Fruit fly (Drosophila melanogaster) Kc167 (cell line): ENCODE data around the gene AP-1mu.
A peak's percentile ranks its signal among the peaks of the same experiment; 100 is the strongest.

Experiments
- Myc ChIP-seq: fragments of >200 bp; optimal IDR thresholded peaks from 2 replicates; lab custom pipeline; 2017; ENCODE audit warnings: missing external identifiers
- Sin3A ChIP-seq: fragments of >200 bp; optimal IDR thresholded peaks from 2 replicates; lab custom pipeline; 2018; ENCODE audit warnings: missing external identifiers
- h ChIP-seq: fragments of >200 bp; optimal IDR thresholded peaks from 3 replicates; lab custom pipeline; 2018; ENCODE audit warnings: missing external identifiers
- insv ChIP-seq: fragments of >200 bp; optimal IDR thresholded peaks from 3 replicates; lab custom pipeline; 2018; ENCODE audit warnings: missing external identifiers
- psq ChIP-seq: fragments of >200 bp; optimal IDR thresholded peaks from 2 replicates; lab custom pipeline; 2017; ENCODE audit warnings: missing external identifiers
- ttk ChIP-seq: sonication (Bioruptor generic); optimal IDR thresholded peaks from 2 replicates; lab custom pipeline; 2017; ENCODE audit warnings: missing external identifiers

The AP-1mu gene

DNA sequence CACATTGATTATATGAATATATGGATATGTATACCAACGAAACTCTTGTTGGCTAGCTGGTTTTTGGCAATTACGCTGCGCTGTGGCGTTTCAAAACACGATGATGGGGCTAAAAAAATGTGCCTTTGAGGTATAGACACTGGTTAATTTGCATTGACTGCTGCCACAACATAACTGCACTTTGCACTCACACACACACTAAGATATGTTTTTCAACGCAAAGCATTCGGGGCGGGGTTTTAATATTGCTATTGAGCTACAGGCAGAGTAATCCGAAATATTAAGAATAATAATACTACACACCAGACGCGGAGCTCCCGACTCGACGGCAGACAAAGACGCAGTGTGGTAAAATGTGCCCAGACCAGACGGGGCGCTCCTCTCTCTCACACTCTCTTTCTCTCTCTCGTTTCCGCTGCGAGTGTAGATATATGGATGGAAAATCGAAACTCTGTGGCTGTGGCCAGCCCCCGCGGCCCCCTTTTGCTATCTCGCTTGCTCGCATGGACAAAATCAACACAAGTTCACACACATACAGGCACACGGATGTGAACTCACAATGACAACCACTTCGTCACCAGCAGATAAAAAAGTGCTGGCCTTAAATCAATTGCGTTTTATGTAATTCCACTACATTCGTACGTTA lies 8.2 kb downstream of the AP-1mu start:
- TF ChIP-seq insv (peak; percentile 82), psq (lab: Kevin White, UChicago) (no peak), Myc (lab: Kevin White, UChicago) (no peak)

DNA sequence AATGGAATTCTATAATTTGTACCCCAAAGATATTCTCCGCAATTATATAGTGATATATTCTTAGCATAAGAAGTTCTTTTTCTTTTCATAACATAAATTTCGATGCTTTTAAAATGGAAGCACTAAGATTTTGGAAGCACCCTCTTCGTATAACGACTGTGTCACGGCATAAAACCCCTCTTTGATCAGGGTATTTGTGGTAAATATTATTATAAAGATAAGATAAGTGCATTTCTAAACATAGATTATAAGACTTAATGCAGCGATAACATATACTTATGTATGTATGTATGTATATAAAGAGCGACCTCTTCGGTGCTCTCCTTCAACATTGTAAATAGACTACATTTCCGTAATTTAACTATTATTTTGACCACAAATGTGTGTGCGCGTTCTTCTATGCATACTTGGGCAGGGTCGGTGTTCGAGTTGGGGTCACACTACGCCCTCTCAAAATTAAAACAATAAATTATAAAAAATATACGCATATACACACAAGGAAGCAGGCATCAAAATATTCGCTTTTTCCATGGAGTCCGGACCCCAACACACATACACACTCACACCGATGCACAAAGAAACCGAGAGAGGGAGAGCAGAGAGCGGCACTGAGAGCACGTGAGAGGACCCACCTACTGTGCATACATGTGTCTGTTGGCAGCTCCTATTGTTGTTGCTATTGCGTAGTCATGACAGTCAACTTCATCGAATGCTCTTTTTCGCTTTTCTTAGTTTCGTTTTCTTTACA lies 8.9 kb downstream of the AP-1mu start:
- no peak for TF ChIP-seq Sin3A (lab: Kevin White, UChicago)
- no peak for TF ChIP-seq ttk
- no peak for TF ChIP-seq h (lab: Kevin White, UChicago)
- TF ChIP-seq insv = no peak
- TF ChIP-seq Myc (lab: Kevin White, UChicago) = no peak
- no peak for TF ChIP-seq psq (lab: Kevin White, UChicago)

DNA sequence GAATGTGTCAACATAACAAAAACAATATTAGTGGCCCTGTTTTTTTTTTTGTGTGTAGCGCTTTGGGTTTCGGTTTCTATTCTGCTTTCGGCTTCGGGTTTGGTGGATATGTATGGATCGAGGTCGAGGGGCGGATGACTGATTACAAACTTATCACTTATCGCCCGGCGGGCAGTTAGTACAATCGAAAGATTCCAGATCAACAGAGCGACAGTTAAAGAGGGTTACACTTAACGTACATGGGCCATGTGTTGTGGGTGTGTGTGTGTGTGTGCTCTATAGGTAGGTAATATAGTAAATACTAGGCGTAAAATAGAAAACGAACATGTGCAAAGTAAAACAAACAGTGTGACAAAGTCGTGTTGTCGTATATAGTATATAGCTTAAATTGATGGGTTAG lies 10.6 kb downstream of the AP-1mu start:
- TF ChIP-seq psq (lab: Kevin White, UChicago) = no peak
- no peak for TF ChIP-seq insv
- TF ChIP-seq Sin3A (lab: Kevin White, UChicago) = no peak
- TF ChIP-seq h (lab: Kevin White, UChicago) = no peak
- no peak for TF ChIP-seq ttk
- no peak for TF ChIP-seq Myc (lab: Kevin White, UChicago)

DNA sequence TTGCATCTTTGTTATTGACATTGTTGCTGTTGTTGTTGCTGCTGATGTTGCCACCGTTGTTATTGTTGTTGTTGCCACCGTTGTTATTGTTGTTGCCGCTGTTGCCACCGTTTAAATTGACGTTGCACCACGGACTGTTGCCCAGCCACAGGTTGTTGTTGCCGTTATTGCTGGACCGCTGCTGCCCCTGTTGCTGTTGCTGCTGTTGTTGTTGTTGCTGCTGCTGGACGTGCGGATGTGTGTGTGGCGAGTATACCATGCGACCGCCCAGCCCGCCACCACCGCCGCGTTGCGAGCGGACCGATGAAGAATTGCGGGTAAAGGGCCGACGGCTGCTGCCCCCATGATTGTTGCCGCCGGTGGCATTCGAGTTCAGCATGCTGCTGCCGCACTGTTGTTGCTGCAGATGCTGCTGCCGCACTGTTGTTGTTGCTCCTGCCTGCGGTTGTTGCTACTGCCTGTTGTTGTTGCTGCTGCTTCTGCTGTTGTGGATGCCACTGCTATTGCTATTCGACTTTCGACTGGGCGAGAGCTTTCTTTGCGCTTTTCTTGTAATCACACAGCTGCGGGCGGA lies 12.4 kb downstream of the AP-1mu start:
- no peak for TF ChIP-seq Sin3A (lab: Kevin White, UChicago)
- no peak for TF ChIP-seq ttk
- no peak for TF ChIP-seq psq (lab: Kevin White, UChicago)
- TF ChIP-seq Myc (lab: Kevin White, UChicago) = no peak
- TF ChIP-seq h (lab: Kevin White, UChicago) = no peak
- no peak for TF ChIP-seq insv

DNA sequence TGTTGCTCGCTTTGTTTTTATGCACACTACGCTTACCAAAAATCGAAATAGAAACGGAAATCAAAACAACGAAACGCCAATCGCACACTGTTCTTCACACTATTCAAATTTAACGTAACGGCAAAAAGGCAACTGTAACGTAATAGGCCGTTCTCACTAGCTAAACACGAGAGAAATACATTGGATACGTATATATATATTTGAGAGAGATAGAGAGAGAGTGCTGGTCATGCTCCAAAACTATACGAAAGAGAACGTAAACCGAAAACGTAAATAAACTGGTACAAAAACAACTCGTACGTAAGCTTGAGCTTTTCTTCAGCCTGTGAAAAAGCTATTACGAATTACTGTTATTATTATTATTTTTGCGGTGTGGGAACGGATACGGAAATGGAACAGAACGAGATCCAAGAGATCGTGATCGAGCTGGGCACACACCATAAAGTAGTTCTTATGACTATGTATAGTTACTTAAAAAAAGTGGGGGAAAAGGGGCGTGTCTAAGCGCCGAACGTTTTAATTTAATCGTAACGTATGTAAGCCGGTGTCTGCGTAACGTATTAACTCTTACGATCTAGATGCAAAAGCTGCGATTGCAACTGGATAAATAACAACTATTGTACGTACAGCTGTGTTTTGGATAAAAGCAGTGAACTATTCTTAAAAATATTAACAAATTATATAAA lies 15.7 kb downstream of the AP-1mu start:
- TF ChIP-seq h (lab: Kevin White, UChicago) (no peak), ttk (no peak), Myc (lab: Kevin White, UChicago) (no peak), insv (no peak), Sin3A (lab: Kevin White, UChicago) (no peak), psq (lab: Kevin White, UChicago) (no peak)

DNA sequence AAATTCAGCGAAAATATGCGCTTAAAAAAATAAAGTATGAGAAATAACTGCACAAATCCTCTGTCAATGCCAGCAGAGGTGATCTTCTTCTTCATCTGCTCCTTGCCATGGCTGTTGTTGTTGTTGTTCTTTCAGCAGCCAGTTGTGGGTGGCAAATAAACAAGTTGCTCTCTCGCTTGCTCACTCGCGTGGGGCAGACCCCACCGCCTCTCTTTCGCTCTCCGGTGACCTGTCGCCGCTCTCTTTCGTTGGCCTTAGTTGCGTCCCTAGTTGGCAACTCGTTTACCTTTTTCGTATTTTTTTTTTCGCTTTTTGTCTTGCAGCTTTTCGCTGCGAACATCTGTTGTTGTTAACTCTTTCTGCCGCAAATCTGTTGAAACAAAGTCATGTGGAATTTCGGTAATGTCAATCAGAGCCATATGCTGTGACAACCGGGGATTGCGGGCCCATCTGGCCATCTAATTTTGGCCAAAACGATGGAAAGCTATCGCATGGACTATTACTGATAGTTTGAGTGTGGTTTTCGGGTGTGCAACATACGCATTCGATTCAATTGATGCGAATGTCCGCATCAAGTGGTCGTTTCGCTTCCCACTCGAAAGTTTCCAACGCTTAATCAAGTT lies 24.6 kb downstream of the AP-1mu start:
- TF ChIP-seq ttk (no peak), Sin3A (lab: Kevin White, UChicago) (no peak), h (lab: Kevin White, UChicago) (no peak), insv (no peak), Myc (lab: Kevin White, UChicago) (no peak), psq (lab: Kevin White, UChicago) (no peak)

DNA sequence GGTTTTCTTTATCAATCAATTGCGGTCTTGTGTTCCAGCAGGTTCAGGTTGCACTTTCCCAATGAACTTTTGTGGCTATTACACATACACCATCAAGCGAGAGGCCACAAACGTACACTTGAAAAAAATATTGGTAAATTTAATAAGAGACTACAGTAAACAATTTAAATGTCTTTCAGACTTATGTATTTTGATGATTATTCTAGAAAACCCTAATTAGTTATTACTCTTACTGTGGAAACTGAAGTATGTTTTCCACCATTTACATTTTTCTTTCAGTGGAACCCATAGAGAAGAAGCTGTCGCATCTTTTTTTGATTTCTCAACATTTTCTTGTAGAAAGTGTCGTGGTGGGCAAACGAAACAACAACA lies 25.2 kb downstream of the AP-1mu start:
- no peak for TF ChIP-seq Myc (lab: Kevin White, UChicago)
- TF ChIP-seq h (lab: Kevin White, UChicago) = no peak
- TF ChIP-seq insv = no peak
- no peak for TF ChIP-seq psq (lab: Kevin White, UChicago)
- no peak for TF ChIP-seq Sin3A (lab: Kevin White, UChicago)
- TF ChIP-seq ttk = no peak

DNA sequence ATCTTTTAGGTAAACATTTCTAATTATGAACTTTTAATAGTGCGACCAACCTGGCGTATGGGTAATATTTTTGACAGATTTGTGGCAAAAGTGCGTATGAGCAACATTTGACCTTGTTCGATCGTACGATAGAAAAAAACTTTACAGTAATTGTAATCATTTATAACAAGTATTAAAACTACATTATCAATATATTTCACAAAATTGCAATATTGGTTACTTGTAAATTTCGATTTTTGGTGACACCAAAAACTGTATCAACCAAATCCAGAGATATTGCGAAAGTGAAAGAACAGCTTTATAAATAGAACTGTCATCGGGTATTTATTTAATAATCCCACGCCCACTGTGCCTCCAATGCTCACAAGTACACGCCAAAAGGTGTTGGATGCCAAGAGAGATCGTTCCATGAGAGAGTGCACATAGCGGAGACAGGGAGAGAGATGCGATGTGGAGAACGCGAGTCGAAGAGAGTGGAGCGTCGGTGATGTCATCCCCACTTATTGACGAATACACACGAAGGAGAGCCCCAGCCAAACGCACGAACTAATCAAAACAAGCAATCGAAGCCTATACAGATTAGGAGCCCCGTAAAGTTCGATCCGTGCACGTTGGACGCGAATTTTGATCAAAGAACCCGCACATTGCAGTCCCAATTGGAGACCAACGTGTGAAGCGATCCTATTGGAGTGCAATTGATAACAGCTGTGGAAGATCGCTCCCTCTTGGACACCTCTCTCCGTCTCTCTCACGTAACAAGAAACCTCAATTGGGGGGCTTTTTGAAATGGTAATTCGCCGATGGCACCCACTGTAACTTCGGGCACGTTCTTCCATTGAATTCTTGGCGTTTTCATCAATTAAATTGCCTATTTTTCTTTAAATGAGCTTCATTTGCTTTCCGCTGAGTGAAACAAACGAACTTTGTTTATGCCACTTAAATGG lies 25.9 kb downstream of the AP-1mu start:
- no peak for TF ChIP-seq psq (lab: Kevin White, UChicago)
- no peak for TF ChIP-seq insv
- no peak for TF ChIP-seq ttk
- TF ChIP-seq Myc (lab: Kevin White, UChicago) = no peak
- no peak for TF ChIP-seq Sin3A (lab: Kevin White, UChicago)

DNA sequence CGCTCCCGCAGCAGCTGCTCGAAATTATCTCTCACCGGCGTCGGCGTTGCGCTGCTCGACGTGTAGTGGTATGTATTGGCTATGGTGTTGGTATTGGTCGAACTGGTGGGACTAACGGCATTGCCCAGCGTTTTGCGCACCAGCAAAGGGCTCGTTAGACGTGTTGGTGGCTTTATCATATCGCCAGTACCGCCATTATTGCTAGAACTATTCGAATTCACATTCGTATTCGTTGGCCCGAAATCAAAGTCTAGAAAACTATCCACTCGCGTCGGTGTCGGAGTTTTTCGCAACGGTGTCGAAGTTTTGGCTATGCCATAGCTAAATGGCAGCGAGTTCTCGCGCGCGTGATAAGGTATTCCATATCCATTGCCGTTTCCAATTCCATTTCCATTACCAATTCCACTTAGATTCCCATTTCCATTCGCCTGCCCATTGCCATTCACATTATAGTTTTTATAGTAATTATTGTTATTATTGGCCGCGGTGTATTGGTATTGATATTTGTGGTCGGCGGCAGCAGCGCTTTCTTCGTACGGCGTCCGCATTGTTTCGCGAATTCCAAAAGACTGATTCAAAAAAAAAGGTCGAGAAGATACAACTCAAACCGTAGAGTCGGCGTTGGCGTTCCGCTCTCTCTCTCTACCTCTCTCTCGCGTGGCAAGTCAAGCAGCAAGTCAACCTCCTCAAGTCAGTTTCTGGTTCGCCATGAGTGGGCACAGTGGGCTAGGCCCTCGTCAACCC lies 26.7 kb downstream of the AP-1mu start, which contains the start of gene by:
Gene by, minus strand, starts transcription at position 575 of the 744 bp plus-strand sequence.
- no peak for TF ChIP-seq h (lab: Kevin White, UChicago)
- no peak for TF ChIP-seq Sin3A (lab: Kevin White, UChicago)
- no peak for TF ChIP-seq psq (lab: Kevin White, UChicago)
- no peak for TF ChIP-seq ttk
- TF ChIP-seq Myc (lab: Kevin White, UChicago) = no peak
- no peak for TF ChIP-seq insv

DNA sequence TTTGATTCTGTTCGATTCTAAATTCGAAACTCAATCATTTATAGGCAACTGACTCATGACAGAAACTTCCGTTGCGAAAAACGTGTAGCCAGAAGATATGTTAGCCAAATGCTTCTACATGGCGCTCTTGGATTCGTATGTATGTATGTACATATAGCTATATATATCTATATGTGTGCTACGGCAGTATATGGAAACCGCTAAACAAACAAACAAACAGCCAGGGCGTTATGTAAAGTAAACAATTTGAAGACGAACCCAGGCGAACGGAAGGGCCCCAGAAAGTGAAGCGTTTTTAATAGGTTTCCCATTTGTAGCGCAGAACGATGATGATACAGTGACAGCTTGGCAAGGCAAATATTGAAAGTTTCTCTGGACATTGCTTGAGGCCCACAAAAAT lies 29.4 kb downstream of the AP-1mu start:
- TF ChIP-seq Sin3A (lab: Kevin White, UChicago) (no peak), h (lab: Kevin White, UChicago) (no peak), Myc (lab: Kevin White, UChicago) (no peak), psq (lab: Kevin White, UChicago) (no peak), insv (no peak), ttk (no peak)
